Worm (Caenorhabditis elegans) whole organism, L4 larva: ENCODE data around the gene clec-179.
A peak's percentile ranks its signal among the peaks of the same experiment; 100 is the strongest.

ENCODE experiments used
- F26F4.8 ChIP-seq: fragments of 200-800 bp; sonication (Bioruptor generic); conservative IDR thresholded peaks from 2 replicates; pipeline ENCODE4 v1.3.6; 2022; ENCODE audit warnings: missing genetic modification characterization, missing compliant biosample characterization
- F44E2.7 ChIP-seq: fragments of 200-800 bp; sonication (Bioruptor generic); IDR thresholded peaks from 2 replicates; pipeline ENCODE4 v2.1.2; 2022; ENCODE audit warnings: missing genetic modification characterization, missing compliant biosample characterization
- F49E8.2 ChIP-seq: sonication (generic microtip); optimal IDR thresholded peaks from 2 replicates; lab custom pipeline; 2016; ENCODE audit warnings: missing compliant biosample characterization, mild to moderate bottlenecking, missing genetic modification characterization, borderline replicate concordance
- R02D3.7 ChIP-seq: fragments of 150-350 bp; sonication (generic microtip); optimal IDR thresholded peaks from 3 replicates; lab custom pipeline; 2014; ENCODE audit warnings: missing biosample characterization, missing genetic modification characterization
- T26A8.4 ChIP-seq: fragments of 200-800 bp; sonication (Bioruptor generic); IDR thresholded peaks from 2 replicates; pipeline ENCODE4 v1.3.6; 2022; ENCODE audit warnings: missing genetic modification characterization, missing compliant biosample characterization
- ZK337.2 ChIP-seq: fragments of 200-800 bp; sonication (Bioruptor generic); IDR thresholded peaks from 2 replicates; pipeline ENCODE4 v1.3.6; 2022; ENCODE audit warnings: missing genetic modification reagents, missing genetic modification characterization, missing compliant biosample characterization
- arid-1 ChIP-seq: fragments of 200-800 bp; sonication (Bioruptor generic); conservative IDR thresholded peaks from 2 replicates; pipeline ENCODE4 v1.3.6; 2022; ENCODE audit warnings: missing genetic modification reagents, missing genetic modification characterization, missing compliant biosample characterization
- attf-4 ChIP-seq: sonication (generic microtip); optimal IDR thresholded peaks from 3 replicates; lab custom pipeline; 2017; ENCODE audit warnings: missing biosample characterization, missing genetic modification characterization
- ceh-44 ChIP-seq: fragments of 200-800 bp; sonication (Bioruptor generic); IDR thresholded peaks from 2 replicates; pipeline ENCODE4 v1.3.6; 2022; ENCODE audit warnings: missing genetic modification reagents, missing genetic modification characterization, missing compliant biosample characterization
- cey-2 ChIP-seq: sonication (generic microtip); optimal IDR thresholded peaks from 3 replicates; lab custom pipeline; 2017; ENCODE audit warnings: missing genetic modification characterization, mild to moderate bottlenecking, missing compliant biosample characterization, antibody characterized with exemption, borderline replicate concordance; ENCODE audit not compliant: insufficient read depth
- ctbp-1 ChIP-seq: fragments of 200-800 bp; sonication (Bioruptor generic); IDR thresholded peaks from 2 replicates; pipeline ENCODE4 v1.3.6; 2022; ENCODE audit warnings: missing genetic modification reagents, missing genetic modification characterization, missing compliant biosample characterization
- daf-12 ChIP-seq: fragments of 150-350 bp; optimal IDR thresholded peaks from 2 replicates; lab custom pipeline; 2014; ENCODE audit warnings: missing biosample characterization, missing genetic modification reagents, missing genetic modification characterization
- dmd-8 ChIP-seq: fragments of 200-800 bp; sonication (Bioruptor generic); IDR thresholded peaks from 2 replicates; pipeline ENCODE4 v1.3.6; 2022; ENCODE audit warnings: missing genetic modification characterization, missing compliant biosample characterization
- duxl-1 ChIP-seq: sonication (generic microtip); optimal IDR thresholded peaks from 2 replicates; lab custom pipeline; 2016; ENCODE audit warnings: mild to moderate bottlenecking, missing genetic modification characterization, moderate library complexity, missing compliant biosample characterization; ENCODE audit not compliant: poor library complexity
- dve-1 ChIP-seq: sonication (generic microtip); optimal IDR thresholded peaks from 2 replicates; lab custom pipeline; 2017; ENCODE audit warnings: antibody characterized with exemption, mild to moderate bottlenecking, missing genetic modification characterization, missing compliant biosample characterization; ENCODE audit not compliant: insufficient read depth
- egl-27 ChIP-seq: sonication (generic microtip); optimal IDR thresholded peaks from 3 replicates; lab custom pipeline; 2017; ENCODE audit warnings: missing biosample characterization, missing genetic modification reagents, missing genetic modification characterization
- fos-1 ChIP-seq: fragments of 150-350 bp; optimal IDR thresholded peaks from 2 replicates; lab custom pipeline; 2014; ENCODE audit warnings: missing biosample characterization, missing genetic modification characterization
- gei-8 ChIP-seq: fragments of 200-800 bp; sonication (Bioruptor generic); optimal IDR thresholded peaks from 2 replicates; lab custom pipeline; 2018; ENCODE audit warnings: mild to moderate bottlenecking, missing genetic modification characterization, missing compliant biosample characterization
- hmg-1.1 ChIP-seq: fragments of 200-800 bp; sonication (Bioruptor generic); IDR thresholded peaks from 2 replicates; pipeline ENCODE4 v1.3.6; 2022; ENCODE audit warnings: missing genetic modification reagents, missing genetic modification characterization, missing compliant biosample characterization
- lim-7 ChIP-seq: fragments of 200-800 bp; sonication (Bioruptor generic); IDR thresholded peaks from 2 replicates; pipeline ENCODE4 v1.3.6; 2022; ENCODE audit warnings: missing genetic modification characterization, missing compliant biosample characterization
- lin-38 ChIP-seq: fragments of 200-800 bp; sonication (Bioruptor generic); IDR thresholded peaks from 2 replicates; pipeline ENCODE4 v1.3.6; 2022; ENCODE audit warnings: missing genetic modification reagents, missing genetic modification characterization, missing compliant biosample characterization
- lin-39 ChIP-seq: fragments of 150-350 bp; optimal IDR thresholded peaks from 2 replicates; lab custom pipeline; 2014; ENCODE audit warnings: missing biosample characterization, missing genetic modification reagents, missing genetic modification characterization
- lir-3 ChIP-seq: sonication (generic microtip); optimal IDR thresholded peaks from 2 replicates; lab custom pipeline; 2016; ENCODE audit warnings: mild to moderate bottlenecking, missing genetic modification characterization, missing compliant biosample characterization
- madf-5 ChIP-seq, 2 experiments: fragments of 200-800 bp; sonication (Bioruptor generic); IDR thresholded peaks; 2 replicates each; pipeline ENCODE4 v1.3.6; 2022; ENCODE audit warnings: missing compliant biosample characterization in 2 of 2, missing genetic modification characterization in 2 of 2
- mdl-1 ChIP-seq, 2 experiments: fragments of 150-350 bp in 1 of 2; sonication (generic microtip) in 1 of 2; optimal IDR thresholded peaks; 2 replicates each; lab custom pipeline; 2014 to 2017; ENCODE audit warnings: missing biosample characterization in 2 of 2, missing genetic modification characterization in 2 of 2
- mep-1 ChIP-seq: fragments of 150-350 bp; sonication (generic microtip); optimal IDR thresholded peaks from 3 replicates; lab custom pipeline; 2014; ENCODE audit warnings: missing biosample characterization, missing genetic modification characterization
- mes-2 ChIP-seq: sonication (generic microtip); optimal IDR thresholded peaks from 2 replicates; lab custom pipeline; 2016; ENCODE audit warnings: missing genotype, mild to moderate bottlenecking, missing genetic modification characterization, missing compliant biosample characterization; ENCODE audit not compliant: poor library complexity, severe bottlenecking
- mxl-2 ChIP-seq: fragments of 200-800 bp; sonication (Bioruptor generic); conservative IDR thresholded peaks from 2 replicates; pipeline ENCODE4 v1.3.6; 2022; ENCODE audit warnings: missing genetic modification reagents, missing genetic modification characterization, missing compliant biosample characterization
- nhr-10 ChIP-seq: fragments of 150-350 bp; optimal IDR thresholded peaks from 2 replicates; lab custom pipeline; 2014; ENCODE audit warnings: missing biosample characterization, missing genetic modification characterization
- nhr-41 ChIP-seq: fragments of 200-800 bp; sonication (Bioruptor generic); IDR thresholded peaks from 2 replicates; pipeline ENCODE4 v1.3.6; 2022; ENCODE audit warnings: missing genetic modification reagents, missing genetic modification characterization, missing compliant biosample characterization
- nhr-6 ChIP-seq: fragments of 150-350 bp; optimal IDR thresholded peaks from 2 replicates; lab custom pipeline; 2014; ENCODE audit warnings: missing biosample characterization, missing genetic modification characterization
- nhr-76 ChIP-seq: fragments of 150-350 bp; optimal IDR thresholded peaks from 2 replicates; lab custom pipeline; 2014; ENCODE audit warnings: missing biosample characterization, missing genetic modification characterization
- nhr-77 ChIP-seq: fragments of 150-350 bp; optimal IDR thresholded peaks from 2 replicates; lab custom pipeline; 2014; ENCODE audit warnings: missing biosample characterization, missing genetic modification characterization
- saeg-2 ChIP-seq: fragments of 200-800 bp; sonication (Bioruptor generic); IDR thresholded peaks from 2 replicates; pipeline ENCODE4 v1.3.6; 2022; ENCODE audit warnings: missing genetic modification reagents, missing genetic modification characterization, missing compliant biosample characterization
- sdz-12 ChIP-seq: fragments of 200-800 bp; sonication (Bioruptor generic); optimal IDR thresholded peaks from 2 replicates; lab custom pipeline; 2018; ENCODE audit warnings: mild to moderate bottlenecking, missing genetic modification characterization, missing compliant biosample characterization
- skn-1 ChIP-seq: fragments of 150-350 bp; optimal IDR thresholded peaks from 2 replicates; lab custom pipeline; 2014; ENCODE audit warnings: missing biosample characterization, missing genetic modification characterization
- spr-1 ChIP-seq: sonication (generic microtip); optimal IDR thresholded peaks from 2 replicates; lab custom pipeline; 2016; ENCODE audit warnings: mild to moderate bottlenecking, missing genetic modification characterization, missing compliant biosample characterization
- tag-97 ChIP-seq: fragments of 200-800 bp; sonication (Bioruptor generic); IDR thresholded peaks from 2 replicates; pipeline ENCODE4 v1.3.6; 2022; ENCODE audit warnings: missing genetic modification characterization, missing compliant biosample characterization
- unc-39 ChIP-seq: sonication (generic microtip); optimal IDR thresholded peaks from 2 replicates; lab custom pipeline; 2017; ENCODE audit warnings: missing biosample characterization, missing genetic modification characterization
- unc-62 ChIP-seq, 3 experiments: fragments of 150-350 bp in 1 of 3; sonication (generic microtip); optimal IDR thresholded peaks in 2 of 3; peaks in 1 of 3; 1 replicate in 1 of 3; 2 replicates in 2 of 3; lab custom pipeline; 2014 to 2017; ENCODE audit warnings: missing biosample characterization in 3 of 3, missing genetic modification characterization in 3 of 3, missing genetic modification reagents in 3 of 3, missing genotype in 1 of 3
- zfp-2 ChIP-seq: sonication (generic microtip); optimal IDR thresholded peaks from 2 replicates; lab custom pipeline; 2016; ENCODE audit warnings: mild to moderate bottlenecking, missing genetic modification characterization, missing compliant biosample characterization
- ztf-11 ChIP-seq: fragments of 150-350 bp; optimal IDR thresholded peaks from 2 replicates; lab custom pipeline; 2014; ENCODE audit warnings: missing biosample characterization, missing genetic modification characterization

Gene clec-179

DNA sequence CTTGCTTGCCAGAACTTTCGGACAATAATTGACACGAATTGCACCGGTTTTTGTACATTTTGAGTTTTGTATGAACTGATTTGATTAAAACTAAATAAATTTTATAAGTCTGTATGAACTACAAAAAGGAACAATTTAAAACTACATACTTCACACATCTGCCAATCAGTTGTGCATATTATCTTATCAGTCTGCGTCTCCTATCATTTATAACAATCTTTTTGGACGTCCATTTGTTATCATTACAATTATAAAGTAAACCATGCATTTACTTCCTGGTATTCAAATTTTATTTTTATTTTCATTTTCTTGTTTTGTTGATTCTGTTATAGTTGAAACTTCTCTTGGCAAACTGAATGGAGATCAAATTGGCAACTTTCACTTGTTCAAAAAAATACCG is 4.2 kb downstream of the clec-179 start, which contains the start of gene cest-10 (continued):
- TF ChIP-seq F26F4.8, result no peak

DNA sequence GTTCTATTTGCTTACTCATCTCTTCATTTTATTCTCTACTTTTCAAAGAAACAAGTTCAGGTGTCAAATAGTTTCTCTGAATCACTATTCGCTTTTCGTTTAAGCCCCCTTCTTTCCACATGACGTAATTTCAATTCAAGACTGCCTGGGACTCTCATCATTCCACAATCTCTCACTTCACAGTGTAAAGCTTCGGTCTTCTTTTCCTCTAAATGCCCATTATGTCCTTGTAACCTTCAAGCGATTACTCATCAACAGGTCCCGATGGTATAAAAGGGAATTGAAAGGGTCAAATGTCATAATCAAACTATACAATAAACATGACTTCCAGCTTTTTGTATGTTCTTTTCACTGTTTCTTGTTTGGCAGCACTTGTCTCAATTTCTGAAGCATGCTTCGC is 5.6 kb downstream of the clec-179 start, which contains the start of gene C42D4.3:
Gene C42D4.3 (plus strand): TSS at position 298 of the 400 bp plus-strand sequence.
- TF ChIP-seq cey-2 (tag; lab: Kevin White, UChicago) (peak; percentile 70), dve-1 (tag; lab: Kevin White, UChicago) (peak; percentile 30), sdz-12 (no peak)

DNA sequence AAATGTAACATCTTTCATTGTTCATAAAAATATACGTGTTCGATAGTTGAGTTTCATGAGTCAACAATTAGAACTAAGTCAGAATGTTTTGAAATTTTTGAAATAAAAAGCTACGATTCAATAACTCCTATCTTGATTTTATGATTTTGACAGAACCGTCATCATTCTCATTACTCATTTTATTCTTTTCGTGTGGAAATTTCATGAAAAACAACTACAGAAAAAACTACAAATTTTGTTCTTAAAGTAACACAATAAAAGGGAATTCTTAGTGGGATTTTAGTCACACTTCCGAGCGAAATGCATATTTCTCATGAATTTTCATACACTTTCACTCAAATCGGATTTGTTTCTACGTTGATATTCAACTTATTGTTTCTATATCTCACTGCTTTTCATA is 7.6 kb downstream of the clec-179 start, which contains the start of gene str-44:
Gene str-44 (plus strand): TSS at position 301 of the 400 bp plus-strand sequence.
- TF ChIP-seq mes-2, result no peak
- TF ChIP-seq egl-27 (tag; lab: Kevin White, UChicago), result no peak
- TF ChIP-seq ceh-44 (GFP tag; lab: Robert Waterston, UW), result no peak

DNA sequence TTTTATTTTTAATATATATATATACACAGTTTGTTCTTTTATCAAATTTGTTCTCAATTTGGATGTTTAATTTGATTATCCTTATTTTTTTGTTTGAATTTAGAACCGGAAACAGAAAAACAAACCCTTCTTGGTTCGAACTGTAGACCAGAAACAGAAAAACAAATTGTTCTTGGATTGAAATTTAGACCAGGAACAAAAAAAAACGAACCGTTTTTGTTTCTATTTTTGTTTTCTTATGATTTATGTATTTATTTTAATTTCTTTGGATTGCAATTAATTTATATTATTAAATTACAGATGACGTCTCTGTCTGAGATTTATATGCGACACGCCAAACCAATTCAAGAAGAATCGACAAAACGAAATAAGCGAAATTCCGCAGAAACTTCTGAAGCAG is 9.2 kb downstream of the clec-179 start, which contains the start of gene C42D4.19:
Gene C42D4.19 (plus strand): TSS at position 301 of the 400 bp plus-strand sequence.
- no peak for TF ChIP-seq arid-1 (GFP tag; lab: Robert Waterston, UW)
- TF ChIP-seq R02D3.7, result no peak
- TF ChIP-seq lin-38 (GFP tag; lab: Robert Waterston, UW), result no peak
- no peak for TF ChIP-seq F44E2.7
- no peak for TF ChIP-seq lir-3 (tag; lab: Kevin White, UChicago)
- TF ChIP-seq mdl-1 (tag; optimal IDR thresholded peaks at IDR 0.05; lab: Kevin White, UChicago), result no peak
- no peak for TF ChIP-seq nhr-41 (GFP tag; lab: Robert Waterston, UW)
- TF ChIP-seq saeg-2 (GFP tag; lab: Robert Waterston, UW), result no peak
- no peak for TF ChIP-seq T26A8.4 (GFP tag; lab: Robert Waterston, UW)
- no peak for TF ChIP-seq spr-1
- TF ChIP-seq zfp-2 (tag; lab: Kevin White, UChicago), result no peak
- TF ChIP-seq nhr-10 (tag; lab: Kevin White, UChicago), result no peak
- no peak for TF ChIP-seq skn-1 (tag; lab: Kevin White, UChicago)
- no peak for TF ChIP-seq lim-7 (GFP tag; lab: Robert Waterston, UW)
- TF ChIP-seq nhr-76 (tag; lab: Kevin White, UChicago), result no peak
- no peak for TF ChIP-seq mxl-2 (GFP tag; lab: Robert Waterston, UW)
- TF ChIP-seq fos-1 (tag; lab: Kevin White, UChicago), result no peak
- TF ChIP-seq ztf-11 (tag; lab: Kevin White, UChicago), result no peak
- TF ChIP-seq hmg-1.1 (GFP tag; lab: Robert Waterston, UW), result no peak

DNA sequence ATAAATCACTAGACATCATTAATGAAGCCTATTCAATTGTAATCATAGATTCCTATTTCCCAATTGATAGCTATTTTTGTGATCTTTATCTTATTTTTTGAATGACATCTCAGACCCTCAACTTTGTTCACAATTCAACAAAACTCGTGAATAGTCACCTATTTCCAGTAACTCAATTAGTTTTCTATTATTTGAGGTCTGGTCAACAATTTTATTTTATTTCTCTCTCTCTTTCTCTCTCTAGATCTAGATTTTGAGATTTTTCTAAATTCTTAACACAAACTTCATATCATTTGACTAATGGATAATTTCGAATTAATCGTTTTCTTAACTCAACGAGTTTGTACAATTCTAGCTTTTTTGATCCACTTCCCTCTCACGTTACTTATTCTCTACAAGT is 11.0 kb downstream of the clec-179 start, which contains the start of gene str-1:
Gene str-1 (plus strand): TSS at position 301 of the 400 bp plus-strand sequence.
- TF ChIP-seq lin-39, result no peak
- TF ChIP-seq gei-8 (GFP tag; lab: Kevin White, UChicago), result no peak
- no peak for TF ChIP-seq nhr-6
- TF ChIP-seq ZK337.2, result no peak
- TF ChIP-seq ctbp-1 (GFP tag; lab: Robert Waterston, UW), result no peak
- no peak for TF ChIP-seq nhr-10 (tag; lab: Kevin White, UChicago)
- no peak for TF ChIP-seq lir-3 (tag; lab: Kevin White, UChicago)
- TF ChIP-seq F49E8.2 (tag; lab: Kevin White, UChicago), result no peak

DNA sequence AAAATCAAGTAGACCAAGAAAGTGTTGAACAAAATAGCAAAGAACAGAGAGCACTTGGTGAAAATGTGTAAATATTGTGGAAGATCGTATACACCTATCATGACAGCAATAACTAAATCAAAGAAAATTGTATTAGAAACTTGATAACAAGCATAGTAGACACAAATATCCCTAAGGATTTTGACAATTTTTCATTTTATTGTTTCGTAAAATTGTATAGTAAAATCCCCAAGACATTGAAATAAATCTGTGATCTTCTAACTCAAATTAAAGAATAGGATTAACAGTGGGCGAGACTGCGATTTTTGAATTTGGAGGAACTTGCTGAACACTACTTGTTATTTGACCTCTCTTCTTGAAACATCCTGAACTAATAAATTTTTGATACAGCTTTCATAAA is 13.3 kb downstream of the clec-179 start, which contains the start of gene str-220:
Gene str-220 (minus strand): TSS at position 101 of the 400 bp plus-strand sequence.
- TF ChIP-seq nhr-6, result no peak
- no peak for TF ChIP-seq zfp-2 (tag; lab: Kevin White, UChicago)
- no peak for TF ChIP-seq dmd-8 (GFP tag; lab: Robert Waterston, UW)
- TF ChIP-seq madf-5 (GFP tag; IDR thresholded peaks at IDR 0.05; lab: Robert Waterston, UW), result no peak
- TF ChIP-seq lin-39, result no peak
- no peak for TF ChIP-seq unc-62 (GFP tag; optimal IDR thresholded peaks at IDR 0.05 in 1 of 2; lab: Kevin White, UChicago)
- TF ChIP-seq unc-62 (tag; optimal IDR thresholded peaks at IDR 0.05; lab: Kevin White, UChicago), result no peak
- no peak for TF ChIP-seq tag-97 (GFP tag; lab: Robert Waterston, UW)
- no peak for TF ChIP-seq nhr-77 (tag; lab: Kevin White, UChicago)
- TF ChIP-seq F44E2.7, result no peak
- no peak for TF ChIP-seq duxl-1
- TF ChIP-seq mep-1 (tag; lab: Kevin White, UChicago), result no peak
- no peak for TF ChIP-seq egl-27 (tag; lab: Kevin White, UChicago)
- no peak for TF ChIP-seq saeg-2 (GFP tag; lab: Robert Waterston, UW)
- TF ChIP-seq daf-12 (tag; lab: Kevin White, UChicago), result no peak
- no peak for TF ChIP-seq hmg-1.1 (GFP tag; lab: Robert Waterston, UW)
- no peak for TF ChIP-seq attf-4
- TF ChIP-seq unc-39, result no peak
